Worm (Caenorhabditis elegans) whole organism, late embryonic: ENCODE results near the gene psf-1.

Experiments used
- ama-1 ChIP-seq: fragments of 150-350 bp; optimal IDR thresholded peaks from 2 replicates; lab custom pipeline; 2014
- dmd-4 ChIP-seq: sonication (generic microtip); optimal IDR thresholded peaks from 2 replicates; lab custom pipeline; 2016; ENCODE audit warnings: borderline replicate concordance, missing genetic modification characterization, missing compliant biosample characterization
- fkh-10 ChIP-seq: fragments of 150-350 bp; optimal IDR thresholded peaks from 2 replicates; lab custom pipeline; 2014; ENCODE audit warnings: missing biosample characterization, missing genetic modification reagents, missing genetic modification characterization
- pag-3 ChIP-seq: sonication (generic microtip); optimal IDR thresholded peaks from 2 replicates; lab custom pipeline; 2016; ENCODE audit warnings: missing compliant biosample characterization, missing genetic modification characterization, borderline replicate concordance
- unc-55 ChIP-seq: sonication (generic microtip); optimal IDR thresholded peaks from 2 replicates; lab custom pipeline; 2017; ENCODE audit warnings: missing biosample characterization, missing genetic modification reagents, missing genetic modification characterization

DNA sequence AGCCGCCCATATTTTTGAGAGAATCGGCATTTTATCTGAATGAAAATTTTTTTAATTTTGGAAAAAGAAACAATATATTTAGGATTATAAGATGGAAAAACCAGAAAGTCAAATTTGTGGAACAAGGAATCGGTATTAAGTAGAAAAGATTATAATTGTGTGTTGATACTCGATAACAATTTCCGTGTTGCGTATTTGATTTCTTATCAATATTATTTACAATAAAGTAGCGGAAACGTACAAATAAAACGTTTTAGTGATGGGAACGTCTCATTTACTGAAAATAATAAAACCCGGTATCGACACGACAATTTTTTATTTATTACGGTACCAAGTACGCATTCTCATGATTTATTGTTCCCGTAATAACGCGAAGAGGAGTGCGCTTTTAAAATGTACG is 31.6 kb upstream of the psf-1 start, which contains the start of gene C05C10.3:
- TF ChIP-seq ama-1 (lab: Kevin White, UChicago) (no peak), unc-55 (GFP tag; lab: Kevin White, UChicago) (no peak), pag-3 (tag; lab: Kevin White, UChicago) (no peak), dmd-4 (tag; lab: Kevin White, UChicago) (no peak), fkh-10 (GFP tag; lab: Kevin White, UChicago) (no peak)
